Fruit fly (Drosophila melanogaster) whole organism, embryonic: ENCODE data around the gene Jon25Bi.

ENCODE experiments used
- CG10462 ChIP-seq: fragments of 200-800 bp; sonication (Bioruptor generic); optimal IDR thresholded peaks from 2 replicates; lab custom pipeline; 2016; ENCODE audit warnings: missing biosample characterization, missing genetic modification characterization
- CG10565 ChIP-seq: fragments of 200-800 bp; sonication (Bioruptor generic); optimal IDR thresholded peaks from 3 replicates; lab custom pipeline; 2016; ENCODE audit warnings: missing biosample characterization, mild to moderate bottlenecking, missing genetic modification characterization
- CG12071 ChIP-seq: fragments of 200-800 bp; sonication (Bioruptor generic); optimal IDR thresholded peaks from 3 replicates; lab custom pipeline; 2018; ENCODE audit warnings: missing biosample characterization, mild to moderate bottlenecking, missing genetic modification characterization
- CG12391 ChIP-seq: fragments of 200-800 bp; sonication (Bioruptor generic); optimal IDR thresholded peaks from 3 replicates; lab custom pipeline; 2018; ENCODE audit warnings: missing biosample characterization, mild to moderate bottlenecking, missing genetic modification characterization, moderate library complexity
- CG13894 ChIP-seq: fragments of 200-800 bp; sonication (Bioruptor generic); optimal IDR thresholded peaks from 3 replicates; lab custom pipeline; 2018; ENCODE audit warnings: missing biosample characterization, mild to moderate bottlenecking, missing genetic modification characterization, moderate library complexity
- CG14050 ChIP-seq: fragments of 200-800 bp; sonication (Bioruptor generic); IDR thresholded peaks from 3 replicates; pipeline ENCODE4 v1.3.6; 2022; ENCODE audit warnings: missing biosample characterization, missing genetic modification characterization
- CG15696 ChIP-seq: fragments of 200-800 bp; sonication (Bioruptor generic); optimal IDR thresholded peaks from 2 replicates; lab custom pipeline; 2019; ENCODE audit warnings: missing biosample characterization, mild to moderate bottlenecking, missing genetic modification characterization, moderate library complexity
- CG17359 ChIP-seq: fragments of 200-800 bp; sonication (Bioruptor generic); optimal IDR thresholded peaks from 3 replicates; lab custom pipeline; 2018; ENCODE audit warnings: missing biosample characterization, mild to moderate bottlenecking, missing genetic modification characterization, moderate library complexity
- CG2120 ChIP-seq: fragments of 200-800 bp; sonication (Bioruptor generic); optimal IDR thresholded peaks from 3 replicates; lab custom pipeline; 2016; ENCODE audit warnings: missing biosample characterization, missing genetic modification characterization
- CG2712 ChIP-seq: fragments of 200-800 bp; optimal IDR thresholded peaks from 3 replicates; lab custom pipeline; 2019; ENCODE audit warnings: missing biosample characterization, mild to moderate bottlenecking, missing genetic modification characterization, moderate library complexity
- CG3281 ChIP-seq: fragments of 200-800 bp; sonication (Bioruptor generic); optimal IDR thresholded peaks from 3 replicates; lab custom pipeline; 2017; ENCODE audit warnings: missing biosample characterization, mild to moderate bottlenecking, missing genetic modification characterization
- CG4707 ChIP-seq: fragments of 200-800 bp; sonication (Bioruptor generic); optimal IDR thresholded peaks from 2 replicates; lab custom pipeline; 2018; ENCODE audit warnings: missing biosample characterization, mild to moderate bottlenecking, missing genetic modification characterization, moderate library complexity
- CG6813 ChIP-seq: fragments of 200-800 bp; sonication (Bioruptor generic); optimal IDR thresholded peaks from 2 replicates; lab custom pipeline; 2017; ENCODE audit warnings: missing biosample characterization, missing genetic modification characterization, mild to moderate bottlenecking, moderate library complexity, missing genetic modification reagents
- CG8924 ChIP-seq: fragments of 200-800 bp; optimal IDR thresholded peaks from 3 replicates; lab custom pipeline; 2019; ENCODE audit warnings: missing biosample characterization, mild to moderate bottlenecking, missing genetic modification characterization, moderate library complexity
- CG9609 ChIP-seq: fragments of 200-800 bp; sonication (Bioruptor generic); optimal IDR thresholded peaks from 3 replicates; lab custom pipeline; 2016; ENCODE audit warnings: missing biosample characterization, missing genetic modification characterization
- CG9797 ChIP-seq: fragments of 200-800 bp; sonication (Bioruptor generic); optimal IDR thresholded peaks from 3 replicates; lab custom pipeline; 2018; ENCODE audit warnings: missing biosample characterization, mild to moderate bottlenecking, missing genetic modification characterization
- Deaf1 ChIP-seq: fragments of 200-800 bp; optimal IDR thresholded peaks from 3 replicates; lab custom pipeline; 2019; ENCODE audit warnings: missing biosample characterization, mild to moderate bottlenecking, missing genetic modification characterization, moderate library complexity
- HmgD ChIP-seq: fragments of 200-800 bp; sonication (Bioruptor generic); optimal IDR thresholded peaks from 3 replicates; lab custom pipeline; 2016; ENCODE audit warnings: missing biosample characterization, missing genetic modification characterization
- Jarid2 ChIP-seq: fragments of 200-800 bp; sonication (Bioruptor generic); optimal IDR thresholded peaks from 3 replicates; lab custom pipeline; 2017; ENCODE audit warnings: mild to moderate bottlenecking, missing biosample characterization, missing genetic modification reagents, missing genetic modification characterization
- Kr ChIP-seq: fragments of 200-800 bp; sonication (Bioruptor generic); optimal IDR thresholded peaks from 2 replicates; lab custom pipeline; 2017; ENCODE audit warnings: missing biosample characterization, mild to moderate bottlenecking, missing genetic modification characterization
- MESR4 ChIP-seq: fragments of 200-800 bp; sonication (Bioruptor generic); optimal IDR thresholded peaks from 2 replicates; lab custom pipeline; 2018; ENCODE audit warnings: missing biosample characterization, mild to moderate bottlenecking, missing genetic modification characterization, moderate library complexity
- Mrtf ChIP-seq: fragments of 200-800 bp; sonication (Bioruptor generic); IDR thresholded peaks from 3 replicates; pipeline ENCODE4 v1.3.6; 2022; ENCODE audit warnings: missing biosample characterization, missing genetic modification characterization
- Pdp1 ChIP-seq, 2 experiments: fragments of 200-800 bp; sonication (Bioruptor generic); optimal IDR thresholded peaks; 3 replicates each; lab custom pipeline; 2016; ENCODE audit warnings: missing biosample characterization in 2 of 2, missing genetic modification characterization in 2 of 2, mild to moderate bottlenecking in 1 of 2, moderate library complexity in 1 of 2
- Scr ChIP-seq: fragments of 200-800 bp; sonication (Bioruptor generic); IDR thresholded peaks from 2 replicates; pipeline ENCODE4 v1.3.6; 2022; ENCODE audit warnings: missing biosample characterization, missing genetic modification characterization; ENCODE audit not compliant: partially characterized antibody
- bsh ChIP-seq, 2 experiments: fragments of 200-800 bp; sonication (Bioruptor generic); optimal IDR thresholded peaks; 2 replicates each; lab custom pipeline; 2017 to 2018; ENCODE audit warnings: mild to moderate bottlenecking in 2 of 2, missing biosample characterization in 2 of 2, missing genetic modification characterization in 2 of 2, moderate library complexity in 1 of 2
- btn ChIP-seq: fragments of 200-800 bp; sonication (Bioruptor generic); optimal IDR thresholded peaks from 2 replicates; lab custom pipeline; 2016; ENCODE audit warnings: missing biosample characterization, missing genetic modification characterization
- cas ChIP-seq: fragments of 200-800 bp; sonication (Bioruptor generic); IDR thresholded peaks from 2 replicates; pipeline ENCODE4 v1.3.6; 2022; ENCODE audit warnings: missing biosample characterization, missing genetic modification characterization
- cato ChIP-seq: fragments of 200-800 bp; sonication (Bioruptor generic); optimal IDR thresholded peaks from 2 replicates; lab custom pipeline; 2016; ENCODE audit warnings: missing biosample characterization, missing genetic modification characterization, borderline replicate concordance
- ci ChIP-seq: fragments of 200-800 bp; sonication (Bioruptor generic); IDR thresholded peaks from 3 replicates; pipeline ENCODE4 v1.3.6; 2022; ENCODE audit warnings: missing biosample characterization, missing genetic modification characterization
- dysf ChIP-seq: fragments of 200-800 bp; sonication (Bioruptor generic); IDR thresholded peaks from 3 replicates; pipeline ENCODE4 v1.3.6; 2022; ENCODE audit warnings: missing biosample characterization, missing genetic modification characterization
- fd64A ChIP-seq: fragments of 200-800 bp; sonication (Bioruptor generic); optimal IDR thresholded peaks from 3 replicates; lab custom pipeline; 2018; ENCODE audit warnings: missing biosample characterization, mild to moderate bottlenecking, missing genetic modification characterization
- grn ChIP-seq: fragments of 200-800 bp; sonication (Bioruptor generic); optimal IDR thresholded peaks from 3 replicates; lab custom pipeline; 2017; ENCODE audit warnings: missing biosample characterization, missing genetic modification characterization
- org-1 ChIP-seq: fragments of 200-800 bp; sonication (Bioruptor generic); optimal IDR thresholded peaks from 2 replicates; lab custom pipeline; 2017; ENCODE audit warnings: missing biosample characterization, missing genetic modification characterization
- ro ChIP-seq: fragments of 200-800 bp; sonication (Bioruptor generic); IDR thresholded peaks from 2 replicates; pipeline ENCODE4 v1.3.6; 2022; ENCODE audit warnings: missing biosample characterization, missing genetic modification characterization
- sens ChIP-seq: fragments of 200-800 bp; sonication (Bioruptor generic); peaks from one replicate; lab custom pipeline; 2016; ENCODE audit warnings: missing biosample characterization, missing genetic modification characterization
- slou ChIP-seq: fragments of 200-800 bp; sonication (Bioruptor generic); optimal IDR thresholded peaks from 3 replicates; lab custom pipeline; 2016; ENCODE audit warnings: missing biosample characterization, missing genetic modification characterization
- sr ChIP-seq: fragments of 200-800 bp; sonication (Bioruptor generic); IDR thresholded peaks from 3 replicates; pipeline ENCODE4 v1.3.6; 2022; ENCODE audit warnings: missing biosample characterization, missing genetic modification characterization
- stc ChIP-seq: fragments of 200-800 bp; sonication (Bioruptor generic); IDR thresholded peaks from 2 replicates; pipeline ENCODE4 v1.3.6; 2022; ENCODE audit warnings: missing biosample characterization, missing genetic modification characterization
- trem ChIP-seq: fragments of 200-800 bp; optimal IDR thresholded peaks from 3 replicates; lab custom pipeline; 2019; ENCODE audit warnings: missing biosample characterization, mild to moderate bottlenecking, missing genetic modification characterization, moderate library complexity
- wek ChIP-seq: fragments of 200-800 bp; sonication (Bioruptor generic); optimal IDR thresholded peaks from 3 replicates; lab custom pipeline; 2018; ENCODE audit warnings: missing biosample characterization, mild to moderate bottlenecking, missing genetic modification characterization, moderate library complexity
- zen ChIP-seq: fragments of 200-800 bp; sonication (Bioruptor generic); optimal IDR thresholded peaks from 3 replicates; lab custom pipeline; 2018; ENCODE audit warnings: missing biosample characterization, mild to moderate bottlenecking, missing genetic modification characterization, moderate library complexity

Jon25Bi gene

DNA sequence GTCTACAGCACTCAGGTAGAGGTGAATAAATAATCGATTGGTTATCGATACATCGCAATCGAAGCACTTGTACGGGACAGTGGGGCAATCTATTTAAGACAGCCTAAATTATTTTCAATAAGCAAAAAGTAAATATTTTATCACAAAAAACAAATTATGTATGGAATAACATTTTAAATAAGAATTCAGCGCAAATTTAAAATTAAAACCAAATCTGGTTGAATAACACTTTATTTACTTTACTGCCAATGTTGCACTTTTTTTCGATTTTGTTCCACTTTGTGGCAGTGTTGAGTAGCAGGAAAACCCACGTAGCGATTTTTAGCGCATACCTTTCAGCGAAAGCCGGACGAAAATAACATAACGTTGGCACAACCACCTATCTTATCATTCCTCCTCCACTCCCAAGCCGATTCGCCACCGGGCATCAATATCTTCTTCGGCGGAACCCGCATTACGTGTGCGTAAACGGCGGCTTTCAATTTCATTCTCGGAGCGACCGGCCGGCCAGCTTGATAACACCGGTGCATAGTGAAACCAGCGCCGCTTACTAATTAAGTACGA lies 22.1 kb upstream of the Jon25Bi start, which contains the start of the genes Gmd and CG3792 (continued):
- TF ChIP-seq CG6813 (peak; percentile 92), Deaf1 (no peak), ro (GFP tag; lab: Robert Waterston, UW) (peak; percentile 91), stc (GFP tag; lab: Robert Waterston, UW) (peak; percentile 95), sens (GFP tag; lab: Kevin White, UChicago) (peak; percentile 100), HmgD (GFP tag; lab: Kevin White, UChicago) (peak; percentile 87), ci (GFP tag; lab: Robert Waterston, UW) (peak; percentile 93), bsh (GFP tag; optimal IDR thresholded peaks at IDR 0.05; lab: Kevin White, UChicago) (peak; percentile 63 to 95), Pdp1 (GFP tag; optimal IDR thresholded peaks at IDR 0.05; lab: Kevin White, UChicago) (peak; percentile 93 to 94), CG4707 (GFP tag; lab: Kevin White, UChicago) (peak; percentile 95), btn (GFP tag; lab: Kevin White, UChicago) (peak; percentile 68), CG12071 (GFP tag; lab: Kevin White, UChicago) (no peak), dysf (GFP tag; lab: Robert Waterston, UW) (peak; percentile 97), CG3281 (GFP tag; lab: Kevin White, UChicago) (peak; percentile 95), sr (GFP tag; lab: Robert Waterston, UW) (peak; percentile 61; the same call in 1 of the 3 replicates), CG10462 (GFP tag; lab: Kevin White, UChicago) (peak; percentile 91), CG2120 (GFP tag; lab: Kevin White, UChicago) (peak; percentile 97), CG2712 (tag; lab: Kevin White, UChicago) (peak; percentile 97), fd64A (peak; percentile 54), slou (GFP tag; lab: Kevin White, UChicago) (peak; percentile 92), CG8924 (tag; lab: Kevin White, UChicago) (peak; percentile 94), CG13894 (tag; lab: Kevin White, UChicago) (peak; percentile 95), trem (tag; lab: Kevin White, UChicago) (peak; percentile 94), MESR4 (peak; percentile 12), CG9609 (GFP tag; lab: Kevin White, UChicago) (peak; percentile 91), zen (tag; lab: Kevin White, UChicago) (peak; percentile 93), CG14050 (GFP tag; lab: Robert Waterston, UW) (peak; percentile 93), CG17359 (tag; lab: Kevin White, UChicago) (peak; percentile 95), Jarid2 (GFP tag; lab: Kevin White, UChicago) (no peak), CG12391 (tag; lab: Kevin White, UChicago) (peak; percentile 94), CG10565 (peak; percentile 86), Mrtf (GFP tag; lab: Robert Waterston, UW) (peak; percentile 92), org-1 (GFP tag; lab: Kevin White, UChicago) (peak; percentile 91), CG15696 (tag; lab: Kevin White, UChicago) (peak; percentile 96), Scr (GFP tag; lab: Robert Waterston, UW) (peak; percentile 82), cas (GFP tag; lab: Robert Waterston, UW) (peak; percentile 92), Kr (GFP tag; lab: Kevin White, UChicago) (no peak), grn (GFP tag; lab: Kevin White, UChicago) (peak; percentile 59), wek (GFP tag; lab: Kevin White, UChicago) (peak; percentile 65), CG9797 (peak; percentile 45), cato (peak; percentile 91)
- TF ChIP-seq, all 482 proteins: peak for 441
